Worm (Caenorhabditis elegans) whole organism, L2 larva: ENCODE data around the gene toe-2.

Experiments used
- R02D3.7 ChIP-seq: fragments of 150-350 bp; optimal IDR thresholded peaks from 2 replicates; lab custom pipeline; 2014; ENCODE audit warnings: missing biosample characterization, missing genetic modification characterization
- aly-2 ChIP-seq: fragments of 150-350 bp; optimal IDR thresholded peaks from 2 replicates; lab custom pipeline; 2014; ENCODE audit warnings: missing biosample characterization, missing genetic modification characterization
- ama-1 ChIP-seq: fragments of 150-350 bp; optimal IDR thresholded peaks from 2 replicates; lab custom pipeline; 2018; ENCODE audit warnings: inconsistent platforms
- crh-2 ChIP-seq: sonication (generic microtip); optimal IDR thresholded peaks from 2 replicates; lab custom pipeline; 2017; ENCODE audit warnings: missing biosample characterization, missing genetic modification characterization
- egl-27 ChIP-seq: sonication (generic microtip); optimal IDR thresholded peaks from 3 replicates; lab custom pipeline; 2017; ENCODE audit warnings: missing biosample characterization, missing genetic modification reagents, missing genetic modification characterization
- fos-1 ChIP-seq: fragments of 150-350 bp; optimal IDR thresholded peaks from 2 replicates; lab custom pipeline; 2014; ENCODE audit warnings: missing biosample characterization, missing genetic modification characterization
- lsy-2 ChIP-seq, 2 experiments: fragments of 150-350 bp in 1 of 2; sonication (generic microtip) in 1 of 2; optimal IDR thresholded peaks; 2 replicates each; lab custom pipeline; 2014 to 2017; ENCODE audit warnings: missing biosample characterization in 2 of 2, missing genetic modification characterization in 2 of 2
- mdl-1 ChIP-seq, 2 experiments: fragments of 150-350 bp in 1 of 2; sonication (generic microtip) in 1 of 2; optimal IDR thresholded peaks; 2 replicates each; lab custom pipeline; 2017; ENCODE audit warnings: missing biosample characterization in 2 of 2, missing genetic modification characterization in 2 of 2
- nhr-11 ChIP-seq: fragments of 150-350 bp; optimal IDR thresholded peaks from 2 replicates; lab custom pipeline; 2014; ENCODE audit warnings: missing biosample characterization, missing genetic modification characterization
- nhr-237 ChIP-seq: fragments of 150-350 bp; optimal IDR thresholded peaks from 2 replicates; lab custom pipeline; 2014; ENCODE audit warnings: missing biosample characterization, missing genetic modification characterization
- nhr-77 ChIP-seq: fragments of 150-350 bp; optimal IDR thresholded peaks from 2 replicates; lab custom pipeline; 2014; ENCODE audit warnings: missing biosample characterization, missing genetic modification characterization
- unc-62 ChIP-seq: fragments of 150-350 bp; optimal IDR thresholded peaks from 2 replicates; lab custom pipeline; 2014; ENCODE audit warnings: missing biosample characterization, missing genetic modification reagents, missing genetic modification characterization
- zag-1 ChIP-seq: fragments of 150-350 bp; optimal IDR thresholded peaks from 2 replicates; lab custom pipeline; 2014; ENCODE audit warnings: missing biosample characterization, missing genetic modification characterization

- TF ChIP-seq nhr-11 (no peak), nhr-77 (tag; lab: Kevin White, UChicago) (no peak), zag-1 (no peak), nhr-237 (no peak), lsy-2 (tag; optimal IDR thresholded peaks at IDR 0.05; lab: Kevin White, UChicago) (no peak), unc-62 (GFP tag; lab: Kevin White, UChicago) (no peak), R02D3.7 (tag; lab: Kevin White, UChicago) (no peak), aly-2 (no peak), egl-27 (tag; lab: Kevin White, UChicago) (no peak), crh-2 (tag; lab: Kevin White, UChicago) (no peak), fos-1 (tag; lab: Kevin White, UChicago) (peak; percentile 42), ama-1 (lab: Kevin White, UChicago) (no peak), mdl-1 (tag; optimal IDR thresholded peaks at IDR 0.05; lab: Kevin White, UChicago) (no peak)
Measured at ce11 chrII:6520103-6520502, 1.1 kb downstream of the toe-2 start.
